Fruit fly (Drosophila melanogaster): ENCODE measurements around the gene CG32269.

Gene CG32269

dm6 chr3L:3222643-3223389 lies 14.0 kb upstream of the CG32269 start, which contains the start of the genes RpL28 and eIF1 (continued):
- TF ChIP-seq fkh (GFP tag; optimal IDR thresholded peaks at IDR 0.05), result peak; percentile 34
- TF ChIP-seq Smox (GFP tag; optimal IDR thresholded peaks at IDR 0.05), result no peak
- peak; percentile 5 for TF ChIP-seq dsx (GFP tag; optimal IDR thresholded peaks at IDR 0.05; ENCODE audit: poor library complexity, severe bottlenecking)
- no peak for TF ChIP-seq CG7368 (GFP tag; optimal IDR thresholded peaks at IDR 0.05)
- peak; percentile 25 for TF ChIP-seq Hr39 (GFP tag; optimal IDR thresholded peaks at IDR 0.05)
- no peak for TF ChIP-seq CG15336 (GFP tag; IDR thresholded peaks at IDR 0.05)
- TF ChIP-seq acj6 (GFP tag; optimal IDR thresholded peaks at IDR 0.05), result peak; percentile 88
- TF ChIP-seq spab (GFP tag; optimal IDR thresholded peaks at IDR 0.05), result no peak
- peak; percentile 79 for TF ChIP-seq CG3032 (tag; optimal IDR thresholded peaks at IDR 0.05)

dm6 chr3L:3218859-3219258 lies 10.1 kb upstream of the CG32269 start, which contains the start of the genes hob and nSMase:
TSS of gene hob (minus strand) at chr3L:3218920.
TSS of gene nSMase (plus strand) at chr3L:3219156.
- TF ChIP-seq Hr4 (GFP tag; optimal IDR thresholded peaks at IDR 0.05), result no peak
- TF ChIP-seq svp (GFP tag), result peak; percentile 80

dm6 chr3L:3206263-3206662 lies 2.5 kb downstream of the CG32269 start, which contains the start of gene CG33160:
TSS of gene CG33160 (minus strand) at chr3L:3206363.
- no peak for TF ChIP-seq CG4318 (GFP tag; optimal IDR thresholded peaks at IDR 0.05)
- no peak for TF ChIP-seq fkh (GFP tag; optimal IDR thresholded peaks at IDR 0.05)
- TF ChIP-seq salr (GFP tag; optimal IDR thresholded peaks at IDR 0.05), result no peak

DNA sequence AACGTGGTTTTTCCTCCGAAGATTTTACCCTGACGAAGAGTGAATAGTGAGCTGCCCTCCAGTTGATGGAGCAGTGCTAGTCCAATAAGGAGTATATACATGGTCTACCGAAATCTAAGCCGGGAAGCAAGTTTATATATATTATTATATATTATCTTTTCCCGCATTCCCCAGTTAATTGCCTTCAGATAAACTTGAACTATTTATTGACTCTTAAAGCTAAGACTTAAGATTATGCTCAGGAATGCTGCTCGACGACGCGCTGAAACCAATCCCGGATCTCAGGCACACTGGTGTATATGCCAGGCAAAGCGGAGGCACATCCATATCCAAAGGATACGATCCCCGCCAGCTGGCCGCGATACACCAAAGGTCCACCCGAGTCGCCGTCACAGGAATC lies 3.4 kb downstream of the CG32269 start, which contains the start of gene CG32277:
Gene CG32277 (minus strand): TSS at position 101 of the 400 bp plus-strand sequence.
- TF ChIP-seq Ets21C (GFP tag; optimal IDR thresholded peaks at IDR 0.05) (no peak), eg (GFP tag; IDR thresholded peaks at IDR 0.05) (no peak)

- TF ChIP-seq CG8319 (GFP tag; optimal IDR thresholded peaks at IDR 0.05) (no peak), dsx (GFP tag; optimal IDR thresholded peaks at IDR 0.05; ENCODE audit: poor library complexity, severe bottlenecking) (no peak), Sox14 (GFP tag; optimal IDR thresholded peaks at IDR 0.05) (no peak), Hr38 (GFP tag; optimal IDR thresholded peaks at IDR 0.05) (no peak), CG7368 (GFP tag; optimal IDR thresholded peaks at IDR 0.05) (no peak), CG32006 (GFP tag; optimal IDR thresholded peaks at IDR 0.05) (no peak), spab (GFP tag; optimal IDR thresholded peaks at IDR 0.05) (no peak), Blimp-1 (GFP tag; optimal IDR thresholded peaks at IDR 0.05) (no peak), Ets96B (tag; optimal IDR thresholded peaks at IDR 0.05) (no peak), cyc (GFP tag; optimal IDR thresholded peaks at IDR 0.05) (no peak), fd59A (GFP tag; optimal IDR thresholded peaks at IDR 0.05) (no peak), fd85E (GFP tag; optimal IDR thresholded peaks at IDR 0.05) (no peak), CG6854 (GFP tag; optimal IDR thresholded peaks at IDR 0.05) (no peak), Eip78C (GFP tag) (no peak)
Measured at dm6 chr3L:3204348-3204747, 4.4 kb downstream of the CG32269 start, which contains the start of gene CG33159. TSS of gene CG33159 (minus strand) at chr3L:3204448.

DNA sequence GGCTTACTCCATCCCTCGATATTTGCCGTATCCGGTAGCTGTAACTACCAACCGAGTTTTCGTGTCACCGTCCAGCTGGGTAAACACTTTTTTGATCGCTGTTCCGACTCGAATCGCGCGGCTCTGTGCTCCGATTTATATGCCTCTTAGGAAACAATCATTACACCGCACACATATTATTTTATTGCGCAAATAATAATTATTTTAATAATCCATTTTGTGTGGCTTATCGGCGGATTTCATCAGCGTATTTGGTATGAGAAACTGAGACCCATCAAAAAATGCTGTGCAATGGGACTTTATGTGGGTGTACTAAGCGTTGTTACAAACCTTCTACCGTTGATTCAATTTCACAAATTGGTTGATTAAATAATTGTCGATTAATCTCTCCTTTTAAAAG lies 5.7 kb downstream of the CG32269 start, which contains the start of gene CG32271:
Gene CG32271 (minus strand): TSS at position 101 of the 400 bp plus-strand sequence.
- TF ChIP-seq CG15336 (GFP tag; IDR thresholded peaks at IDR 0.05) (no peak), salr (GFP tag; optimal IDR thresholded peaks at IDR 0.05) (no peak), Ets96B (tag; optimal IDR thresholded peaks at IDR 0.05) (no peak), CG3919 (GFP tag; optimal IDR thresholded peaks at IDR 0.05) (no peak), esn (GFP tag; optimal IDR thresholded peaks at IDR 0.05) (no peak)

All from whole organism, prepupa.